Worm (Caenorhabditis elegans) whole organism, young adult: ENCODE data around the gene lido-17.

Experiments used
- ama-1 ChIP-seq, 3 experiments: fragments of 150-350 bp in 1 of 3; sonication (generic microtip) in 2 of 3; optimal IDR thresholded peaks; 2 replicates each; lab custom pipeline; 2014 to 2018; ENCODE audit warnings: missing biosample characterization in 2 of 3, missing genetic modification characterization in 2 of 3, missing genetic modification reagents in 2 of 3
- dpff-1 ChIP-seq: sonication (generic microtip); optimal IDR thresholded peaks from 2 replicates; lab custom pipeline; 2017; ENCODE audit warnings: mild to moderate bottlenecking, missing genetic modification characterization, missing compliant biosample characterization

- no peak for TF ChIP-seq ama-1 (optimal IDR thresholded peaks at IDR 0.05; lab: Kevin White, UChicago)
- TF ChIP-seq ama-1 (GFP tag; optimal IDR thresholded peaks at IDR 0.05; lab: Kevin White, UChicago) = no peak
- TF ChIP-seq dpff-1 (tag; lab: Kevin White, UChicago) = no peak
These were observed 25.5 kb upstream of the lido-17 start, which contains the start of the genes M176.4 and M176.16 for ce11 chrII:9418065-9418567.
